Fruit fly (Drosophila melanogaster) Kc167 (cell line): Measurements from ENCODE around the gene CG31793.

Experiments
- h ChIP-seq: fragments of >200 bp; optimal IDR thresholded peaks from 3 replicates; lab custom pipeline; 2018; ENCODE audit warnings: missing external identifiers
- ttk ChIP-seq: sonication (Bioruptor generic); optimal IDR thresholded peaks from 2 replicates; lab custom pipeline; 2017; ENCODE audit warnings: missing external identifiers

dm6 chr2L:18966844-18967243 is 36.3 kb upstream of the CG31793 start:
- TF ChIP-seq ttk (lab: Kevin White, UChicago) (no peak), h (lab: Kevin White, UChicago) (no peak)
